Worm (Caenorhabditis elegans): Measurements from ENCODE around the gene zig-13.

DNA sequence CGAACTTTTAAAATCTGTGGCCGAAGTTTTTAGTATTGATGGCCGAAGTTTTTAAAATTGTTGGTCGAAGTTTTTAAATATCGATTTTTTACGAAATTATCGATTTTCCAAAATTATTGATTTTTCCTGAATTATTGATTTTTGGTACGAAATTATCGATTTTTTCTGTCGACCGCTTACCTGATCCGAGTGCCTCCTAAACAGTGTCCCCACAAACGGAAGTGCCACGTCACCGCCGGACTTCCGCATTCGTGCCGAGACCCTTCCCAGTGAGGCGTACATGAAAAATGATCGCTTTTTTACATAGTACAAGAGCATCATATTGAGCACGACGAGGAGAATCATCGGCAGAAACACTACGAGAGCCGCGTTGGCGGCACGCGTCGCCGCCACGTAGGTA is 47.4 kb upstream of the zig-13 start:
- TF ChIP-seq hmg-4 (GFP tag; optimal IDR thresholded peaks at IDR 0.05) (no peak), ama-1 (optimal IDR thresholded peaks at IDR 0.05) (no peak), scrt-1 (GFP tag; IDR thresholded peaks at IDR 0.05) (no peak), tbx-11 (GFP tag; IDR thresholded peaks at IDR 0.05) (no peak), tra-4 (tag; optimal IDR thresholded peaks at IDR 0.05) (no peak), ceh-36 (tag; optimal IDR thresholded peaks at IDR 0.05) (no peak), ceh-13 (GFP tag; optimal IDR thresholded peaks at IDR 0.05) (no peak), hmbx-1 (tag; optimal IDR thresholded peaks at IDR 0.05) (no peak), sea-1 (GFP tag; conservative IDR thresholded peaks at IDR 0.05) (no peak), B0310.2 (tag; optimal IDR thresholded peaks at IDR 0.05) (no peak), flt-1 (GFP tag; IDR thresholded peaks at IDR 0.05) (no peak), hnd-1 (tag; optimal IDR thresholded peaks at IDR 0.05) (no peak)

All from whole organism, early embryonic.